Worm (Caenorhabditis elegans) whole organism, L4/young adult: Measurements from ENCODE around the gene oac-50.

ENCODE experiments used
- W03F9.2 ChIP-seq: fragments of 150-350 bp; optimal IDR thresholded peaks from 2 replicates; lab custom pipeline; 2014; ENCODE audit warnings: missing biosample characterization, missing genetic modification characterization
- dao-5 ChIP-seq: sonication (generic microtip); optimal IDR thresholded peaks from 2 replicates; lab custom pipeline; 2016; ENCODE audit warnings: missing genotype, missing genetic modification characterization, moderate library complexity, missing compliant biosample characterization
- him-1 ChIP-seq: sonication (generic microtip); optimal IDR thresholded peaks from 2 replicates; lab custom pipeline; 2016; ENCODE audit warnings: missing genotype, missing genetic modification reagents, missing genetic modification characterization, missing compliant biosample characterization

ce11 chrV:9033267-9033666 lies 40.1 kb downstream of the oac-50 start, which contains the start of gene C25E10.4:
- no peak for TF ChIP-seq him-1 (tag; lab: Kevin White, UChicago)
- no peak for TF ChIP-seq W03F9.2 (tag; lab: Kevin White, UChicago)
- TF ChIP-seq dao-5 (tag; lab: Kevin White, UChicago): no peak
